Worm (Caenorhabditis elegans) whole organism, early embryonic: ENCODE measurements around the gene del-8.

Experiments used
- B0310.2 ChIP-seq: sonication (generic microtip); optimal IDR thresholded peaks from 2 replicates; lab custom pipeline; 2016; ENCODE audit warnings: mild to moderate bottlenecking, missing genetic modification characterization, missing compliant biosample characterization
- F13C5.2 ChIP-seq: sonication (generic microtip); optimal IDR thresholded peaks from 2 replicates; lab custom pipeline; 2017; ENCODE audit warnings: mild to moderate bottlenecking, missing genetic modification characterization, inconsistent platforms, missing compliant biosample characterization
- aly-1 ChIP-seq: sonication (generic microtip); optimal IDR thresholded peaks from 2 replicates; lab custom pipeline; 2016; ENCODE audit warnings: missing genetic modification characterization, missing compliant biosample characterization
- ama-1 ChIP-seq: fragments of 150-350 bp; optimal IDR thresholded peaks from 2 replicates; lab custom pipeline; 2014
- ceh-13 ChIP-seq: fragments of 200-800 bp; sonication (Bioruptor generic); optimal IDR thresholded peaks from 2 replicates; lab custom pipeline; 2018; ENCODE audit warnings: mild to moderate bottlenecking, missing genetic modification characterization, missing compliant biosample characterization
- ceh-36 ChIP-seq: sonication (generic microtip); optimal IDR thresholded peaks from 2 replicates; lab custom pipeline; 2016; ENCODE audit warnings: missing genetic modification characterization, inconsistent platforms, missing compliant biosample characterization
- ets-7 ChIP-seq: sonication (generic microtip); optimal IDR thresholded peaks from 2 replicates; lab custom pipeline; 2016; ENCODE audit warnings: missing genotype, missing genetic modification characterization, missing compliant biosample characterization
- flt-1 ChIP-seq: fragments of 200-800 bp; sonication (Bioruptor generic); IDR thresholded peaks from 2 replicates; pipeline ENCODE4 v1.3.6; 2022; ENCODE audit warnings: missing genetic modification characterization, missing compliant biosample characterization
- hmbx-1 ChIP-seq: sonication (generic microtip); optimal IDR thresholded peaks from 2 replicates; lab custom pipeline; 2016; ENCODE audit warnings: mild to moderate bottlenecking, missing genetic modification characterization, missing compliant biosample characterization
- scrt-1 ChIP-seq: fragments of 200-800 bp; sonication (Bioruptor generic); IDR thresholded peaks from 2 replicates; pipeline ENCODE4 v1.3.6; 2022; ENCODE audit warnings: missing genetic modification characterization, missing compliant biosample characterization
- sea-1 ChIP-seq: fragments of 200-800 bp; sonication (Bioruptor generic); conservative IDR thresholded peaks from 2 replicates; pipeline ENCODE4 v1.3.6; 2022; ENCODE audit warnings: missing genetic modification characterization, missing compliant biosample characterization
- tbx-11 ChIP-seq: fragments of 200-800 bp; sonication (Bioruptor generic); IDR thresholded peaks from 2 replicates; pipeline ENCODE4 v1.3.6; 2022; ENCODE audit warnings: missing genetic modification characterization, missing compliant biosample characterization
- tbx-37 ChIP-seq: fragments of 200-800 bp; sonication (Bioruptor generic); conservative IDR thresholded peaks from 2 replicates; pipeline ENCODE4 v1.3.6; 2022; ENCODE audit warnings: missing genetic modification reagents, missing genetic modification characterization, missing compliant biosample characterization
- tra-4 ChIP-seq: sonication (generic microtip); optimal IDR thresholded peaks from 2 replicates; lab custom pipeline; 2017; ENCODE audit warnings: missing genetic modification characterization, missing compliant biosample characterization

DNA sequence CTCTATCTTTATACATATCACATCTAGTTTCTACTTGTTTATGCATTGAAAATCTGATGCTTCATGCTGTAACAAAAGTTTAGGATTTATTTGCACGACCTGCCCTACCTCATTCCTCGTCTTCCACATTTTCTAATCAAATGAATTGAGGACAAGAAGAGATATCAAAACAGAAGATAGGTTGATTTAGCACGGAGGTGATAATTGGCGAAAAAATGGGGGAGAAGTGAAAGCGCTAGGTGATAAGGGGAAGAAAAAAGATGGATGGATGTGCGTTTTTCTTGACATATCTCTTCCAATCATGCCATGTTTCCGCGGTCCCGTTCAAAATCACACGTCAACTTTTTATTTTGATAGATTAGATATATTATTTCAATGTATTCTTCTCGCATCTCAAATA lies 18.9 kb downstream of the del-8 start:
- TF ChIP-seq aly-1 (tag; lab: Kevin White, UChicago) (no peak), tra-4 (tag; lab: Kevin White, UChicago) (no peak), flt-1 (GFP tag; lab: Robert Waterston, UW) (no peak), ama-1 (no peak), tbx-11 (GFP tag; lab: Robert Waterston, UW) (no peak), ceh-13 (GFP tag; lab: Kevin White, UChicago) (no peak), B0310.2 (tag; lab: Kevin White, UChicago) (no peak), F13C5.2 (no peak), hmbx-1 (tag; lab: Kevin White, UChicago) (no peak), sea-1 (GFP tag; lab: Robert Waterston, UW) (no peak), ets-7 (tag; lab: Kevin White, UChicago) (no peak), scrt-1 (GFP tag; lab: Robert Waterston, UW) (no peak), ceh-36 (no peak), tbx-37 (GFP tag; lab: Robert Waterston, UW) (no peak)
